Fruit fly (Drosophila melanogaster) whole organism: ENCODE data around the gene Ced-12.

Experiments used
- CG8478 ChIP-seq: fragments of >200 bp; optimal IDR thresholded peaks from 2 replicates; lab custom pipeline; 2018; ENCODE audit warnings: inconsistent platforms
- Dll ChIP-seq: fragments of >200 bp; optimal IDR thresholded peaks from 2 replicates; lab custom pipeline; 2017
- EcR ChIP-seq, 2 experiments: fragments of >200 bp; optimal IDR thresholded peaks; 2 replicates each; lab custom pipeline; 2017; ENCODE audit warnings: missing biosample characterization in 2 of 2, missing genetic modification characterization in 2 of 2, missing genetic modification reagents in 2 of 2
- pan ChIP-seq: fragments of >200 bp; optimal IDR thresholded peaks from 2 replicates; lab custom pipeline; 2017
- psq ChIP-seq: fragments of >200 bp; optimal IDR thresholded peaks from 2 replicates; lab custom pipeline; 2017
- usp ChIP-seq: fragments of >200 bp; optimal IDR thresholded peaks from 2 replicates; lab custom pipeline; 2017; ENCODE audit warnings: missing biosample characterization, missing genetic modification characterization, mixed read lengths

The Ced-12 gene

DNA sequence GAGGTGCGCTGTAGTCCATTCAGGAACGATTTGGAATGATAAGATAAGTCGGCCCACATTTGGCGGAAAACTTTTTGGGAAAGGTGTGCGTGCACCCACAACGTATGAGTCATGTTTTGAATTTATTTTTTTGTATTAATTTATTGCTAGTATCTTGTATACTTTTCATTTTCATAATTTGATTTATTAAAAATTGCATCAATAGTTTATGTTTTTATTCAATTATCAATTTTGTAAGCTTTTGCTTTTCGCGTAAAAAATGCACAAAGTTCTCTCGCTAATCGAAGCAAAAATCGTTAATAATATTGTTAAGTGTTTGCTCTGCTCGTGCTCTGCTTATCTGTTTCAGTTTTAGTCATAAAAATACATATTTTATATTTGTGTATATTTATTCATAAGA lies 9.4 kb downstream of the Ced-12 start:
- no peak for TF ChIP-seq EcR (GFP tag; optimal IDR thresholded peaks at IDR 0.05; lab: Kevin White, UChicago)
- TF ChIP-seq Dll (lab: Kevin White, UChicago), result no peak
- no peak for TF ChIP-seq pan (lab: Kevin White, UChicago)
- TF ChIP-seq CG8478, result no peak
- no peak for TF ChIP-seq usp

DNA sequence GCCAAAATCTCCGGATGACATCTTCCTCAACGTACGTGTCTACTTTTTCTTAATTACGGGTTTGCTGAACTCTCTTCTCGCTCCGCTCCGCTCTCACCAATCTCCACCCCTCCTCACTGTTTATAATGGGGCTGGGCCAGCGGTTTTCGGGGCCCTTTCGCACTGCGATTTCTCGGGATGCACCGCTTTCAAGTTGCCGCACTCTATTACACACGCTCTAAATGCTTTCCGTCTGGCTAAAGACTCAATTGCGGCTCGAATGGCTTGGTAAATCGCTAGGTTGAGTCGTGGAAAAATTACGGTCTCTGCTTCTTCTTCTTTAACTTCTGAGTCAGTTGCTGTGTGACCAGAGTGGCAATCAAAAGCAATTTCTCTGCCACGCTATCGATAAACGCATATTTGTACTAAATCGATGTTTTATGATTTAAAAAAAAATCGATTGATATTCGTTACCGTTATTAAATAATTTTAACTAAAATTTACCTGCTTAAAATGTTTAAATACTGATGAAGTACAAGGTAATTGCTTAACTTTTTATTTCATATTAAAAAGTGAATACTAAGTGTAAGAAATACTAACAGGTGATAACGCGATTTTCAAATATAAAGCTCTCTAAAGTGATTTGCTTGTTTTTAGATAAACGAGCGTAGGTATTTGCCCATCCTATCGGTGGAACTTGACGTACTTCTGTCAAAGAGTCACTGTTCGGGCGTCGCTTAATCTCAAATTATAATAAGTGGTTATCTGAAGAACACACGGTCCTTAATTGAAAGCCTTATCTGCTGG lies 11.3 kb downstream of the Ced-12 start, which contains the start of the genes Rab6 and Phae1:
Rab6 (minus strand) TSS at position 338 of the 786 bp plus-strand sequence.
Phae1 (plus strand) TSS at position 639 of the 786 bp plus-strand sequence.
- TF ChIP-seq usp (no peak), Dll (lab: Kevin White, UChicago) (peak; percentile 68), pan (lab: Kevin White, UChicago) (no peak)

DNA sequence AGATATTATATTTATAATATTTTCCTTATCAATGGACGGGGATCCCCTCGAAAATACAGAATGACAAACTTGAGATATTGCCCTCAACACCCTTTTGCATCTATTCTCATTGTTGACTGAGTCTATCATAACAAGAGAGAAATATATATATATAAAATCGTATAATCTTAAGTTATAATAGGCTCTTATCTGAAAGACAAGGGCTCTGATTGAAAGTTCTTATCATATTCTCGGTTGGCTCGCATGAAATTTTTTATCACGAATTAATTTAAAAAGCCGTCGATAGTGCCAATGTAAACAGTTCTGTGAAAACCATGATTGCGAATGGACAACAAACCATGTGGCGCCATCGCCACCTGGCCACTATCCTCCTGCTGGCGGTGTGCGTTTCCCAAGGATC lies 13.2 kb downstream of the Ced-12 start, which contains the start of gene Phae2:
Phae2 (plus strand) TSS at position 301 of the 400 bp plus-strand sequence.
- TF ChIP-seq Dll (lab: Kevin White, UChicago) (no peak), usp (no peak), CG8478 (no peak), psq (no peak), pan (lab: Kevin White, UChicago) (no peak), EcR (GFP tag; optimal IDR thresholded peaks at IDR 0.05; lab: Kevin White, UChicago) (no peak)

DNA sequence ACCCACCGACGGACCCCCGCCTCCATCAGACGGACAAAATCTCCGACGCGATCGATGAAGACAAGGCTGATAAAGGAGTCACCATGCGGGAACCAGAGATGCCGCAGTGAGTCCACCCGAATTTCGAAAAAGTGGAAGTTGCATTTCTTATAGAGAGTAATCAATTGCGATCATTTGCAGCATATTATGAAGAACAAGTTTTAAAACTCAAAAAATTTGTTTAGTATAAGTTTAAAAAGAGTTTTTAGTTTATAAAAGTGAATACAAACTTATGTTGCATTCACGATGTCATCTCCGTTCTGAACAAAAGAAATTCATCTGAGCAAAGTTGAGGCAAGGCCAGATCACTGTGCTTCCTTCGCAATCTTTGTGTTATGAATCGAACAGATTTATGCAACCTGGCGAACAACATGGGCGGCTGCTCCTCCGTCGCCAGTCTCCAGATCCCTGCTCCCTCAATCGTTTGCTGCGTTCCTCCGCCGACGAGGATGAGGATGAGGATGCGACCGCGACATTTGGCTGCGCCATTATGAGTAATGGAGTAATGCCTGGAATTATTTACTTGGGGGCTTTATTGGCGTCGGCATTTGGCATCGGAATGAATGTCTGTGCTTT lies 15.4 kb downstream of the Ced-12 start:
- TF ChIP-seq EcR (GFP tag; optimal IDR thresholded peaks at IDR 0.05; lab: Kevin White, UChicago) (no peak), psq (no peak), Dll (lab: Kevin White, UChicago) (no peak), usp (no peak), pan (lab: Kevin White, UChicago) (no peak), CG8478 (no peak)

DNA sequence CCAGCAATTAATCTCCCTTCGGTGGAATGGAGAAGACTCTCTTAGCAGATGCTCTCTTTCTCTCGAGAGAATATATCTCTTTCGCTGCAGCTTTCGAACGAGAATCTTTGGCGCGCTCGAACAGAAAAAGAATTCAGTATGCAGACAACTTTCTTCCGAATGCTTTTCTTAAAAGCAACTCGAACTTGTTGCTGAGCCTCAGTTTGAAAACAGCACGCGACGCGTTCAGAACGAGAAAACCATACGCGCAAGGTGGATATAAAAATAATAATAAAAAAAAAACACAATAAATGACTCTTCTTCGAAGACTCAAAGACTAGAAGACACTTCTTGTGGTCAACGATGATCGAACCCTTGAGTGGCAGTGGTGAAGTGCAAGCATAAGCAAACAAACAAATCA lies 16.5 kb downstream of the Ced-12 start, which contains the start of gene CG17211:
CG17211 (plus strand) TSS at position 202 of the 400 bp plus-strand sequence.
- TF ChIP-seq CG8478, result no peak
- no peak for TF ChIP-seq psq
- TF ChIP-seq usp, result no peak
- TF ChIP-seq EcR (GFP tag; optimal IDR thresholded peaks at IDR 0.05; lab: Kevin White, UChicago), result no peak
- TF ChIP-seq Dll (lab: Kevin White, UChicago), result no peak

DNA sequence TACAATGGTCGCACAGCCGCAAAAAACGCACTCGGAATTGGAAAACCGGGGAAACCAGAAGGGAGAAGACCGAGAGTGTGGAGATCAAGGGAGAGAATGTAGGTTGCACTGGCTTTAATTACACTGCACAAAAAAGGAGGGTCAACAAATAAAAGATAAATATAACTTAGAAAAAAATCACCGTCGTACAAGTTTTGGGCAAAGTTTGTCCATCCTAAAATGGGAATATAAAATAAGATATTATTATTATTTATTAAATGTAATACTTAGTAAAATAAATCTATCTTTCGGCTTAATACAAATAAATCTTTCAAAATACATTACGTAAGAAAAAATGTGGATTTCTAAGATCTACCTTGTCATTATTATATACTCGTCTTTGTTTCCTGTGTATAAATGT lies 18.2 kb downstream of the Ced-12 start:
- TF ChIP-seq Dll (lab: Kevin White, UChicago), result no peak
- TF ChIP-seq pan (lab: Kevin White, UChicago), result no peak
- TF ChIP-seq psq, result no peak
- no peak for TF ChIP-seq EcR (GFP tag; optimal IDR thresholded peaks at IDR 0.05; lab: Kevin White, UChicago)
- TF ChIP-seq CG8478, result no peak
- no peak for TF ChIP-seq usp

DNA sequence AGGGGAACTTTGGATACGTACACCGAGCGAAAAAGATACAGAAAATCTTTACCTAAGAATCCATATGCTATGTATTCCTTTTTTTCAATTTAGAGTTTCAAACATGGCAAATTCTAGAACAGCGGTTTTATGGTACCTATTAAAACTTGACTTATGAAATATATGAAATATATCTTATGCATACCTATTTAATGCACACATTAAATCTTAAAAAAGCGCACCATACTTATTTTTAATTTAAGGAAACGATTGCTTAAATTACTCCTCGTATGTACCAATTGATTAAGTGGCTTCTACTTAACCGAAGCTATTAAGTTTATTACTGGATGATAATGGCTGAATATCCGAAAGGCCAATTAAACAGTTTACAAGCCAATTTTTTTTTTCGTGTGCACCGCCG lies 22.4 kb downstream of the Ced-12 start:
- no peak for TF ChIP-seq usp
- TF ChIP-seq psq, result no peak
- no peak for TF ChIP-seq CG8478
- TF ChIP-seq pan (lab: Kevin White, UChicago), result no peak
- no peak for TF ChIP-seq EcR (GFP tag; optimal IDR thresholded peaks at IDR 0.05; lab: Kevin White, UChicago)
- no peak for TF ChIP-seq Dll (lab: Kevin White, UChicago)

DNA sequence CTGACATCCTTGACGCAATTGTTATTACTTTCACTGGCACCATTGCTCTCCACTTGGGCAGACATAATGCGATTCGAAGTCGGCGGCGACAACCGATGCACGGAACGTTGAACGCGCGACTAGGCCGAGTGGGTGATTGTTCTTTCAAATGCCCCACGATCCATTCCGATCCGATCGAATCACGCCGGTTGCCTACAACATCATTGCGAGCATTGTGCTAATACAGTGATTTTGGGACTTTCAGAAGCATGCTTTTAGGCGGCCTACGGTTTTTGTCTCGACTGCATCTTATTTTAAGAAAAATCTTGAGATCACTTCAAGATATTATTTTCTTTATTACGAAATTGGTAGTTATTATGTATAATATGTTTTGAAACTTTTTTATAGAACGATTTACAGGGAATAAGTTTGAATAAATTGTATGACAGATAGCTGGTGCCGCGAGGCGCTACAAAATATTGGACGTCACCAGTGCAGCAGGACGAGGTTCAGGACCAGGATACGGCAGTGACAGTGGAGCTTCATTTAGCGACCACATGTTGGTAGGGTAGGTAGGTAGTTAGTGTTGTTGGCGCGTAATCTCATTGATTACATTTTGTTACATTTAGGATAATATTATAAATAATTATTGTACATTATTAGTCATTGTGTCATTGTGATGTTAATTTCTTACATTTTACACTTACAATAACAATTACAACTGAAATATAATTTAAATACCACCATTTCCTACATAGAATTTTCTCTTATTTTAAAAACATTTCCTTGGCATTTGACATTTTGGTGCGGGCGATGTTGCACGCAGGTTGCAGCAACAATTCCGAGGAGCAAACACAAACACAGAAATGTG lies 35.9 kb downstream of the Ced-12 start, which contains the start of gene rho-6:
rho-6 (minus strand) TSS at position 137 of the 850 bp plus-strand sequence.
- TF ChIP-seq Dll (lab: Kevin White, UChicago) (no peak), CG8478 (no peak), psq (no peak), EcR (GFP tag; optimal IDR thresholded peaks at IDR 0.05; lab: Kevin White, UChicago) (no peak), pan (lab: Kevin White, UChicago) (no peak), usp (no peak)

DNA sequence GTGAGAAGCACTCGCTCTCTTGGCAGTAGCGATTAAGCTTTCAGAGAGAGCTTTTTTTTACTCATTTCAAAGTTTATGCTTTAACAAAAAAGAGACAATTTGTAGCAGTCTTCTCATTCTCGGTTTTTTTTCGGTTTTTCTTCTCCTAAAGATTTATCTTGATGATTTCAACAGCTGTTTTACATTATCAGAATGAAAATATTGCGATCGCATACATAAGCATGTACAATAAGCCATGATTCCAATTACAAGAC lies 36.4 kb downstream of the Ced-12 start:
- TF ChIP-seq CG8478, result no peak
- no peak for TF ChIP-seq psq
- no peak for TF ChIP-seq pan (lab: Kevin White, UChicago)
- TF ChIP-seq usp, result no peak
- no peak for TF ChIP-seq EcR (GFP tag; optimal IDR thresholded peaks at IDR 0.05; lab: Kevin White, UChicago)
- no peak for TF ChIP-seq Dll (lab: Kevin White, UChicago)

DNA sequence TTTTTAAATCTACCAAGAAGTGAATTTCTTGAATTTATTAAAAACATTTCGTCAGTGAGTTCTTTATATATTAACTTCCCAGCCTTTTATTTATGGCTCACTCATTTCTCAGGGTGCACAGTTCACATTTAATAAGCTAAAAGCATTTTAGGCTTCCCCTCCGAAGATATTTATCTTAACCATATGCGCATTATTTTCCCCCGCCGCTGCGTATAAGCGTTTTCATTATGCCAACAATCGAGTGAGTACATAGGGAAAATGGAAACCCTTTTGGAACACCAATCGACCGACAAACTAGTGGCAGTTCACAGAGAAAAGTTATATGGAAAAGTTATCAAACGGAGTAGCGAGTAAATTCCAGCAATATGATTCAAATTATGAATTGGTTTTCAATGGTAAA lies 40.1 kb downstream of the Ced-12 start, which contains the start of gene Gr33a:
Gr33a (plus strand) TSS at position 301 of the 400 bp plus-strand sequence.
- no peak for TF ChIP-seq EcR (GFP tag; optimal IDR thresholded peaks at IDR 0.05; lab: Kevin White, UChicago)
- no peak for TF ChIP-seq usp
- TF ChIP-seq psq, result no peak
- no peak for TF ChIP-seq CG8478
- TF ChIP-seq Dll (lab: Kevin White, UChicago), result no peak
- TF ChIP-seq pan (lab: Kevin White, UChicago), result no peak

DNA sequence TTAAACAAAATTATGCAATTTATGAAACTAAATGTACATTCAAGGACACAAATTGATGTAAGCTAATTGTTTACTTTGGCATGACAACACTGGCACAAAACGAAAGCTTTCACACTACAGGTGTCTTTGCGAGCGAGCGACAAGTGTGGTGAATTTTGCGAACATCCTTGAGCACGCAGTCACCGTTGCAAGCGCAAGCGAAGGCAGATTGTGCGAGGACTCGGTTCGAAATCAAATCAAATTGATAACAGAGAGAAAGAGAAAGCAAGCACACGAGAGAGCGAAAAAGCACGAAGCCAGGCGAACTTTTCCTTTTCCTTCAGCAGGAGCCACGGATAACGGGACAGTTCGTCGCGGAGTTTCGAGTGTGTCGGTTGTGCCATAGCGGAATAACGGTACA lies 44.8 kb downstream of the Ced-12 start, which contains the start of gene CG31760:
CG31760 (plus strand) TSS at position 342 of the 400 bp plus-strand sequence.
- no peak for TF ChIP-seq usp
- no peak for TF ChIP-seq pan (lab: Kevin White, UChicago)
- no peak for TF ChIP-seq CG8478
- TF ChIP-seq Dll (lab: Kevin White, UChicago), result no peak
- no peak for TF ChIP-seq EcR (GFP tag; optimal IDR thresholded peaks at IDR 0.05; lab: Kevin White, UChicago)
- no peak for TF ChIP-seq psq
